Fruit fly (Drosophila melanogaster) whole organism, embryonic: ENCODE data around the gene Rab9Db.

Experiments used
- Adf1 ChIP-seq: fragments of 200-800 bp; sonication (Bioruptor generic); IDR thresholded peaks from 2 replicates; pipeline ENCODE4 v1.3.6; 2022; ENCODE audit warnings: missing biosample characterization, missing genetic modification characterization
- B-H1 ChIP-seq: fragments of 200-800 bp; sonication (Bioruptor generic); IDR thresholded peaks from 3 replicates; pipeline ENCODE4 v1.3.6; 2022; ENCODE audit warnings: missing biosample characterization, missing genetic modification characterization
- B-H2 ChIP-seq: fragments of 200-800 bp; sonication (Bioruptor generic); optimal IDR thresholded peaks from 2 replicates; lab custom pipeline; 2018; ENCODE audit warnings: missing biosample characterization, mild to moderate bottlenecking, missing genetic modification characterization
- Bdp1 ChIP-seq: fragments of 200-800 bp; sonication (Bioruptor generic); optimal IDR thresholded peaks from 3 replicates; lab custom pipeline; 2016; ENCODE audit warnings: missing biosample characterization, missing genetic modification characterization
- C15 ChIP-seq: fragments of 200-800 bp; sonication (Bioruptor generic); IDR thresholded peaks from 3 replicates; pipeline ENCODE4 v1.3.6; 2022; ENCODE audit warnings: missing biosample characterization, missing genetic modification characterization
- CG10274 ChIP-seq: fragments of 200-800 bp; sonication (Bioruptor generic); optimal IDR thresholded peaks from 3 replicates; lab custom pipeline; 2017; ENCODE audit warnings: missing biosample characterization, mild to moderate bottlenecking, missing genetic modification characterization
- CG10979 ChIP-seq: fragments of 200-800 bp; sonication (Bioruptor generic); optimal IDR thresholded peaks from 2 replicates; lab custom pipeline; 2018; ENCODE audit warnings: missing biosample characterization, mild to moderate bottlenecking, missing genetic modification characterization, moderate library complexity
- CG13123 ChIP-seq: fragments of 200-800 bp; sonication (Bioruptor generic); optimal IDR thresholded peaks from 2 replicates; lab custom pipeline; 2016; ENCODE audit warnings: missing biosample characterization, missing genetic modification characterization
- CG13775 ChIP-seq: fragments of 200-800 bp; sonication (Bioruptor generic); optimal IDR thresholded peaks from 3 replicates; lab custom pipeline; 2017; ENCODE audit warnings: missing biosample characterization, mild to moderate bottlenecking, missing genetic modification characterization
- CG14710 ChIP-seq: fragments of 200-800 bp; sonication (Bioruptor generic); optimal IDR thresholded peaks from 3 replicates; lab custom pipeline; 2019; ENCODE audit warnings: missing biosample characterization, mild to moderate bottlenecking, missing genetic modification characterization, moderate library complexity
- CG15479 ChIP-seq: fragments of 200-800 bp; sonication (Bioruptor generic); optimal IDR thresholded peaks from 3 replicates; lab custom pipeline; 2019; ENCODE audit warnings: missing biosample characterization, mild to moderate bottlenecking, missing genetic modification characterization, moderate library complexity
- CG2199 ChIP-seq: fragments of 200-800 bp; sonication (Bioruptor generic); IDR thresholded peaks from 3 replicates; pipeline ENCODE4 v1.3.6; 2022; ENCODE audit warnings: missing biosample characterization, missing genetic modification characterization
- CG32532 ChIP-seq: fragments of 200-800 bp; sonication (Bioruptor generic); IDR thresholded peaks from 2 replicates; pipeline ENCODE4 v1.3.6; 2022; ENCODE audit warnings: missing biosample characterization, missing genetic modification characterization
- CG34422 ChIP-seq: fragments of 200-800 bp; sonication (Bioruptor generic); IDR thresholded peaks from 3 replicates; pipeline ENCODE4 v1.3.6; 2022; ENCODE audit warnings: missing biosample characterization, missing genetic modification characterization
- CG3838 ChIP-seq: fragments of 200-800 bp; sonication (Bioruptor generic); optimal IDR thresholded peaks from 3 replicates; lab custom pipeline; 2016; ENCODE audit warnings: missing biosample characterization, missing genetic modification characterization
- CG3847 ChIP-seq: fragments of 200-800 bp; sonication (Bioruptor generic); IDR thresholded peaks from 2 replicates; pipeline ENCODE4 v1.3.6; 2022; ENCODE audit warnings: missing biosample characterization, missing genetic modification characterization
- CG4328 ChIP-seq: fragments of 200-800 bp; sonication (Bioruptor generic); optimal IDR thresholded peaks from 3 replicates; lab custom pipeline; 2017; ENCODE audit warnings: missing biosample characterization, missing genetic modification reagents, missing genetic modification characterization
- CG4730 ChIP-seq: fragments of 200-800 bp; sonication (Bioruptor generic); IDR thresholded peaks from 2 replicates; pipeline ENCODE4 v1.3.6; 2022; ENCODE audit warnings: missing biosample characterization, missing genetic modification characterization
- CG4854 ChIP-seq: fragments of 200-800 bp; sonication (Bioruptor generic); optimal IDR thresholded peaks from 2 replicates; lab custom pipeline; 2016; ENCODE audit warnings: missing biosample characterization, missing genetic modification characterization, inconsistent platforms
- CG6854 ChIP-seq: fragments of 200-800 bp; sonication (Bioruptor generic); optimal IDR thresholded peaks from 3 replicates; lab custom pipeline; 2017; ENCODE audit warnings: missing biosample characterization, mild to moderate bottlenecking, missing genetic modification characterization
- CG9727 ChIP-seq: fragments of 200-800 bp; sonication (Bioruptor generic); optimal IDR thresholded peaks from 3 replicates; lab custom pipeline; 2017; ENCODE audit warnings: missing biosample characterization, mild to moderate bottlenecking, missing genetic modification characterization
- CG9876 ChIP-seq: fragments of 200-800 bp; sonication (Bioruptor generic); optimal IDR thresholded peaks from 2 replicates; lab custom pipeline; 2016; ENCODE audit warnings: missing biosample characterization, missing genetic modification characterization
- CTCF ChIP-seq: fragments of 200-800 bp; sonication (Bioruptor generic); optimal IDR thresholded peaks from 2 replicates; lab custom pipeline; 2017; ENCODE audit warnings: missing biosample characterization, mild to moderate bottlenecking, missing genetic modification characterization, moderate library complexity
- D ChIP-seq, 2 experiments: fragments of 200-800 bp in 1 of 2; fragments of >200 bp in 1 of 2; sonication (Bioruptor generic) in 1 of 2; optimal IDR thresholded peaks; 2 replicates in 1 of 2; 3 replicates in 1 of 2; lab custom pipeline; 2017; ENCODE audit warnings: mild to moderate bottlenecking in 1 of 2, missing biosample characterization in 1 of 2, missing genetic modification characterization in 1 of 2, missing genetic modification reagents in 1 of 2
- Dek ChIP-seq: fragments of 200-800 bp; sonication (Bioruptor generic); optimal IDR thresholded peaks from 3 replicates; lab custom pipeline; 2019; ENCODE audit warnings: missing biosample characterization, mild to moderate bottlenecking, missing genetic modification characterization, moderate library complexity
- Dip3 ChIP-seq: fragments of 200-800 bp; sonication (Bioruptor generic); optimal IDR thresholded peaks from 3 replicates; lab custom pipeline; 2016; ENCODE audit warnings: missing biosample characterization, missing genetic modification characterization
- Doc3 ChIP-seq: fragments of 200-800 bp; sonication (Bioruptor generic); IDR thresholded peaks from 3 replicates; pipeline ENCODE4 v1.3.6; 2022; ENCODE audit warnings: missing biosample characterization, missing genetic modification characterization; ENCODE audit not compliant: partially characterized antibody
- HLH54F ChIP-seq: fragments of 200-800 bp; sonication (Bioruptor generic); optimal IDR thresholded peaks from 3 replicates; lab custom pipeline; 2016; ENCODE audit warnings: missing biosample characterization, missing genetic modification characterization
- Jarid2 ChIP-seq: fragments of 200-800 bp; sonication (Bioruptor generic); optimal IDR thresholded peaks from 3 replicates; lab custom pipeline; 2017; ENCODE audit warnings: mild to moderate bottlenecking, missing biosample characterization, missing genetic modification reagents, missing genetic modification characterization
- Optix ChIP-seq: fragments of 200-800 bp; sonication (Bioruptor generic); IDR thresholded peaks from 3 replicates; pipeline ENCODE4 v1.3.6; 2022; ENCODE audit warnings: missing biosample characterization, missing genetic modification characterization
- Scr ChIP-seq: fragments of 200-800 bp; sonication (Bioruptor generic); IDR thresholded peaks from 2 replicates; pipeline ENCODE4 v1.3.6; 2022; ENCODE audit warnings: missing biosample characterization, missing genetic modification characterization; ENCODE audit not compliant: partially characterized antibody
- bsh ChIP-seq, 2 experiments: fragments of 200-800 bp; sonication (Bioruptor generic); optimal IDR thresholded peaks; 2 replicates each; lab custom pipeline; 2017 to 2018; ENCODE audit warnings: mild to moderate bottlenecking in 2 of 2, missing biosample characterization in 2 of 2, missing genetic modification characterization in 2 of 2, moderate library complexity in 1 of 2
- en ChIP-seq: fragments of 200-800 bp; sonication (Bioruptor generic); optimal IDR thresholded peaks from 2 replicates; lab custom pipeline; 2016; ENCODE audit warnings: missing biosample characterization, missing genetic modification characterization
- eve ChIP-seq, 2 experiments: fragments of >200 bp; optimal IDR thresholded peaks; 2 replicates each; lab custom pipeline; 2017; ENCODE audit warnings: missing biosample characterization in 2 of 2, missing genetic modification characterization in 2 of 2
- gem ChIP-seq: fragments of 200-800 bp; sonication (Bioruptor generic); optimal IDR thresholded peaks from 2 replicates; lab custom pipeline; 2019; ENCODE audit warnings: missing biosample characterization, mild to moderate bottlenecking, missing genetic modification characterization, moderate library complexity
- gsb ChIP-seq: fragments of 200-800 bp; sonication (Bioruptor generic); IDR thresholded peaks from 2 replicates; pipeline ENCODE4 v1.3.6; 2022; ENCODE audit warnings: missing biosample characterization, missing genetic modification characterization
- gsb-n ChIP-seq: fragments of 200-800 bp; sonication (Bioruptor generic); optimal IDR thresholded peaks from 3 replicates; lab custom pipeline; 2018; ENCODE audit warnings: missing biosample characterization, mild to moderate bottlenecking, missing genetic modification characterization
- hbn ChIP-seq: fragments of 200-800 bp; sonication (Bioruptor generic); IDR thresholded peaks from 2 replicates; pipeline ENCODE4 v1.3.6; 2022; ENCODE audit warnings: missing biosample characterization, missing genetic modification characterization; ENCODE audit not compliant: partially characterized antibody
- kah ChIP-seq: fragments of 200-800 bp; sonication (Bioruptor generic); optimal IDR thresholded peaks from 2 replicates; lab custom pipeline; 2018; ENCODE audit warnings: missing biosample characterization, mild to moderate bottlenecking, missing genetic modification characterization
- kni ChIP-seq: fragments of 200-800 bp; sonication (Bioruptor generic); optimal IDR thresholded peaks from 3 replicates; lab custom pipeline; 2017; ENCODE audit warnings: mild to moderate bottlenecking, missing biosample characterization, missing genetic modification reagents, missing genetic modification characterization
- mirr ChIP-seq: fragments of 200-800 bp; sonication (Bioruptor generic); optimal IDR thresholded peaks from 3 replicates; lab custom pipeline; 2018; ENCODE audit warnings: missing biosample characterization, mild to moderate bottlenecking, missing genetic modification characterization
- onecut ChIP-seq: fragments of 200-800 bp; sonication (Bioruptor generic); IDR thresholded peaks from 2 replicates; pipeline ENCODE4 v1.3.6; 2022; ENCODE audit warnings: missing biosample characterization, missing genetic modification characterization
- pita ChIP-seq: fragments of 200-800 bp; sonication (Bioruptor generic); optimal IDR thresholded peaks from 2 replicates; lab custom pipeline; 2017; ENCODE audit warnings: missing biosample characterization, mild to moderate bottlenecking, missing genetic modification characterization
- rib ChIP-seq: fragments of 200-800 bp; sonication (Bioruptor generic); IDR thresholded peaks from 2 replicates; pipeline ENCODE4 v1.3.6; 2022; ENCODE audit warnings: missing biosample characterization, missing genetic modification characterization
- sisA ChIP-seq: fragments of 200-800 bp; sonication (Bioruptor generic); IDR thresholded peaks from 2 replicates; pipeline ENCODE4 v1.3.6; 2022; ENCODE audit warnings: missing biosample characterization, missing genetic modification characterization
- sqz ChIP-seq: fragments of 200-800 bp; sonication (Bioruptor generic); optimal IDR thresholded peaks from 3 replicates; lab custom pipeline; 2018; ENCODE audit warnings: missing biosample characterization, mild to moderate bottlenecking, missing genetic modification characterization
- sr ChIP-seq: fragments of 200-800 bp; sonication (Bioruptor generic); IDR thresholded peaks from 3 replicates; pipeline ENCODE4 v1.3.6; 2022; ENCODE audit warnings: missing biosample characterization, missing genetic modification characterization
- trem ChIP-seq: fragments of 200-800 bp; optimal IDR thresholded peaks from 3 replicates; lab custom pipeline; 2019; ENCODE audit warnings: missing biosample characterization, mild to moderate bottlenecking, missing genetic modification characterization, moderate library complexity
- tup ChIP-seq: fragments of 200-800 bp; sonication (Bioruptor generic); optimal IDR thresholded peaks from 2 replicates; lab custom pipeline; 2016; ENCODE audit warnings: missing biosample characterization, mild to moderate bottlenecking, missing genetic modification characterization, moderate library complexity
- tx ChIP-seq: fragments of 200-800 bp; sonication (Bioruptor generic); optimal IDR thresholded peaks from 2 replicates; lab custom pipeline; 2016; ENCODE audit warnings: missing biosample characterization, missing genetic modification characterization

Rab9Db gene

dm6 chrX:10600254-10600916 lies 22.6 kb downstream of the Rab9Db start (continued):
- TF ChIP-seq CG10979 (tag; lab: Kevin White, UChicago): peak; percentile 33
- TF ChIP-seq bsh (GFP tag; optimal IDR thresholded peaks at IDR 0.05; lab: Kevin White, UChicago): peak in 1 of 2 experiments; percentile 66
- TF ChIP-seq kah (GFP tag; lab: Kevin White, UChicago): no peak
- TF ChIP-seq CG14710: peak; percentile 2
- TF ChIP-seq onecut: no peak
- TF ChIP-seq CG3838: no peak
- TF ChIP-seq CTCF (GFP tag; lab: Kevin White, UChicago): no peak
- no peak for TF ChIP-seq CG9876 (GFP tag; lab: Kevin White, UChicago)
- no peak for TF ChIP-seq D (optimal IDR thresholded peaks at IDR 0.05; lab: Kevin White, UChicago)
- TF ChIP-seq D (GFP tag; optimal IDR thresholded peaks at IDR 0.05; lab: Kevin White, UChicago): peak; percentile 11
- no peak for TF ChIP-seq Doc3
- TF ChIP-seq rib (GFP tag; lab: Robert Waterston, UW): no peak
- TF ChIP-seq CG32532: peak; percentile 61
- TF ChIP-seq CG4730: no peak
- TF ChIP-seq Bdp1 (GFP tag; lab: Kevin White, UChicago): no peak
- TF ChIP-seq tx (GFP tag; lab: Kevin White, UChicago): no peak
- no peak for TF ChIP-seq mirr (GFP tag; lab: Kevin White, UChicago)
- TF ChIP-seq CG10274 (GFP tag; lab: Kevin White, UChicago): no peak
- TF ChIP-seq eve (GFP tag; optimal IDR thresholded peaks at IDR 0.05; lab: Kevin White, UChicago): no peak
- peak; percentile 43; the same call in 2 of the 3 replicates for TF ChIP-seq B-H1
- TF ChIP-seq en (GFP tag; lab: Kevin White, UChicago): no peak
- TF ChIP-seq pita (GFP tag; lab: Kevin White, UChicago): no peak
- TF ChIP-seq gem (tag; lab: Kevin White, UChicago): peak; percentile 67
- no peak for TF ChIP-seq sr (GFP tag; lab: Robert Waterston, UW)
- TF ChIP-seq CG6854 (GFP tag; lab: Kevin White, UChicago): no peak
- peak; percentile 59; the same call in 2 of the 3 replicates for TF ChIP-seq CG34422 (GFP tag; lab: Robert Waterston, UW)
- no peak for TF ChIP-seq CG13123 (GFP tag; lab: Kevin White, UChicago)
- peak; percentile 47 for TF ChIP-seq CG3847 (GFP tag; lab: Robert Waterston, UW)
- peak; percentile 39 for TF ChIP-seq Dip3
- no peak for TF ChIP-seq CG4328 (GFP tag; lab: Kevin White, UChicago)
- TF ChIP-seq HLH54F (GFP tag; lab: Kevin White, UChicago): no peak
- TF ChIP-seq Dek: peak; percentile 9
- TF ChIP-seq gsb-n: no peak
- no peak for TF ChIP-seq sqz (GFP tag; lab: Kevin White, UChicago)
- TF ChIP-seq sisA (GFP tag; lab: Robert Waterston, UW): peak; percentile 68
- no peak for TF ChIP-seq CG15479
- TF ChIP-seq Adf1 (GFP tag; lab: Robert Waterston, UW): no peak; the same call in 1 of the 2 replicates
- TF ChIP-seq Optix (GFP tag; lab: Robert Waterston, UW): peak; percentile 56; the same call in 1 of the 3 replicates
- TF ChIP-seq hbn (GFP tag; lab: Robert Waterston, UW): no peak
- TF ChIP-seq kni: no peak
- no peak for TF ChIP-seq trem (tag; lab: Kevin White, UChicago)
- TF ChIP-seq B-H2 (GFP tag; lab: Kevin White, UChicago): no peak
- no peak for TF ChIP-seq Jarid2 (GFP tag; lab: Kevin White, UChicago)
- TF ChIP-seq CG13775 (GFP tag; lab: Kevin White, UChicago): peak; percentile 16
- TF ChIP-seq CG4854 (GFP tag; lab: Kevin White, UChicago): no peak
- no peak; the same call in 1 of the 2 replicates for TF ChIP-seq gsb
- TF ChIP-seq C15 (GFP tag; lab: Robert Waterston, UW): 0 out of 3 replicates have a peak, but pooled peaks have one; percentile 8
- no peak for TF ChIP-seq Scr (GFP tag; lab: Robert Waterston, UW)
- TF ChIP-seq CG9727: peak; percentile 20
- no peak for TF ChIP-seq tup (GFP tag; lab: Kevin White, UChicago)
- TF ChIP-seq CG2199 (GFP tag; lab: Robert Waterston, UW): no peak
